In the genomic region with DNA sequence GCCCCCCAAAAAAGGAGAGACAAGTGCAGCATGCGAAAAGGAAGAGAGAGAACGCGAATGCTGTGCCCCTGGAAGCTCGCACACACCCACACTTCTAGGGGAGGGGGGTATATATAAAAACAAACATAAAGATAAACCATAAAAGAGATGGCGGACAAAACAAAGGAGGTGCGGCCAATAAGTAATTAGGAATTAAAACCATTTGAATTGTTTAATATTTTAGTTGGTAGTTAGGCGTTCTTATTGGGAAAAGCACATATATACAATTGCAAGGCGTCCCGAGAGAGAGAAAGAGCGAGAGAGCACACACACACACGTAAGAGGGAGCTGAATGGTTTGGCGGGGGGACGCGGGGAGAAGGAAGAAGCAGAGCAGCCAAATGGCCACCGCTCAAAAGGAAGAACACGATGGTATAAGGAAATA, we compare ENCODE assay signal across 1 fruit fly cellular context.
TF ChIP-seq lines count a peak whose summit lies in the region.

No protein-coding gene starts in this region.

TF ChIP-seq in whole organism, embryonic, 481 proteins besides CTCF, POLR2A, EP300 and RAD21 (continued from another document):
- peak; percentile 88 for TF ChIP-seq CG17385 (GFP tag; optimal IDR thresholded peaks at IDR 0.05; lab: Kevin White, UChicago)
TF ChIP-seq in whole organism, embryonic: peak in this region for 13.
